Worm (Caenorhabditis elegans) whole organism, young adult: ENCODE results near the gene tsen-54.

ENCODE experiments used
- bed-2 ChIP-seq: fragments of 200-800 bp; sonication (Bioruptor generic); IDR thresholded peaks from 2 replicates; pipeline ENCODE4 v1.3.6; 2022; ENCODE audit warnings: missing genetic modification reagents, missing genetic modification characterization, missing compliant biosample characterization
- snpc-4 ChIP-seq, 5 experiments: fragments of 150-350 bp in 1 of 5; sonication (generic microtip) in 4 of 5; optimal IDR thresholded peaks; 2 replicates each; lab custom pipeline; 2014 to 2018; ENCODE audit warnings: missing genetic modification characterization in 5 of 5, missing biosample characterization in 3 of 5, antibody characterized with exemption in 2 of 5, mild to moderate bottlenecking in 2 of 5, missing compliant biosample characterization in 2 of 5, missing genotype in 2 of 5, moderate library complexity in 2 of 5, missing genetic modification reagents in 1 of 5

ce11 chrIV:1969353-1969752, 21.4 kb downstream of the tsen-54 start, which contains the start of gene Y48A5A.3:
- no peak for TF ChIP-seq bed-2 (GFP tag; lab: Robert Waterston, UW)
- TF ChIP-seq snpc-4 (GFP tag; optimal IDR thresholded peaks at IDR 0.05; lab: Kevin White, UChicago) = no peak
- no peak for TF ChIP-seq snpc-4 (tag; optimal IDR thresholded peaks at IDR 0.05; lab: Kevin White, UChicago)
